Worm (Caenorhabditis elegans) whole organism, L2 larva: ENCODE measurements around the gene ifta-2.

Experiments
- F13H6.1 ChIP-seq: sonication (generic microtip); optimal IDR thresholded peaks from 2 replicates; lab custom pipeline; 2016; ENCODE audit warnings: missing genetic modification characterization, missing compliant biosample characterization
- ama-1 ChIP-seq: fragments of 150-350 bp; optimal IDR thresholded peaks from 2 replicates; lab custom pipeline; 2018; ENCODE audit warnings: inconsistent platforms
- blmp-1 ChIP-seq: sonication (generic microtip); optimal IDR thresholded peaks from 2 replicates; lab custom pipeline; 2017; ENCODE audit warnings: missing genetic modification characterization, mild to moderate bottlenecking, missing compliant biosample characterization, antibody characterized with exemption, moderate library complexity; ENCODE audit not compliant: insufficient read depth
- ceh-82 ChIP-seq: fragments of 150-350 bp; optimal IDR thresholded peaks from 2 replicates; lab custom pipeline; 2014; ENCODE audit warnings: missing biosample characterization, missing genetic modification characterization
- dmd-4 ChIP-seq: sonication (generic microtip); optimal IDR thresholded peaks from 2 replicates; lab custom pipeline; 2017; ENCODE audit warnings: missing biosample characterization, missing genetic modification characterization
- egl-27 ChIP-seq: sonication (generic microtip); optimal IDR thresholded peaks from 3 replicates; lab custom pipeline; 2017; ENCODE audit warnings: missing biosample characterization, missing genetic modification reagents, missing genetic modification characterization
- lin-39 ChIP-seq: fragments of 150-350 bp; optimal IDR thresholded peaks from 2 replicates; lab custom pipeline; 2014; ENCODE audit warnings: missing biosample characterization, missing genetic modification reagents, missing genetic modification characterization
- lsy-2 ChIP-seq, 2 experiments: fragments of 150-350 bp in 1 of 2; sonication (generic microtip) in 1 of 2; optimal IDR thresholded peaks; 2 replicates each; lab custom pipeline; 2014 to 2017; ENCODE audit warnings: missing biosample characterization in 2 of 2, missing genetic modification characterization in 2 of 2
- nhr-21 ChIP-seq: fragments of 150-350 bp; optimal IDR thresholded peaks from 2 replicates; lab custom pipeline; 2014; ENCODE audit warnings: missing biosample characterization, missing genetic modification characterization
- nhr-77 ChIP-seq: fragments of 150-350 bp; optimal IDR thresholded peaks from 2 replicates; lab custom pipeline; 2014; ENCODE audit warnings: missing biosample characterization, missing genetic modification characterization
- unc-62 ChIP-seq: fragments of 150-350 bp; optimal IDR thresholded peaks from 2 replicates; lab custom pipeline; 2014; ENCODE audit warnings: missing biosample characterization, missing genetic modification reagents, missing genetic modification characterization
- ztf-1 ChIP-seq: fragments of 200-800 bp; sonication (Bioruptor generic); conservative IDR thresholded peaks from 2 replicates; pipeline ENCODE4 v1.3.6; 2022; ENCODE audit warnings: missing genetic modification characterization, missing compliant biosample characterization
- ztf-11 ChIP-seq: sonication (generic microtip); optimal IDR thresholded peaks from 2 replicates; lab custom pipeline; 2017; ENCODE audit warnings: missing biosample characterization, missing genetic modification characterization
- ztf-4 ChIP-seq: fragments of 150-350 bp; optimal IDR thresholded peaks from 2 replicates; lab custom pipeline; 2014; ENCODE audit warnings: missing biosample characterization, missing genetic modification characterization

ce11 chrIV:17258824-17259223 lies 43.0 kb downstream of the ifta-2 start:
- TF ChIP-seq ceh-82 (tag; lab: Kevin White, UChicago) = no peak
- TF ChIP-seq dmd-4 (tag; lab: Kevin White, UChicago) = no peak
- TF ChIP-seq ama-1 (lab: Kevin White, UChicago) = no peak
- TF ChIP-seq unc-62 = no peak
- TF ChIP-seq egl-27 (tag; lab: Kevin White, UChicago) = no peak
- no peak for TF ChIP-seq nhr-77 (tag; lab: Kevin White, UChicago)
- TF ChIP-seq F13H6.1 (tag; lab: Kevin White, UChicago) = no peak
- TF ChIP-seq ztf-4 (tag; lab: Kevin White, UChicago) = no peak
- no peak for TF ChIP-seq lin-39 (tag; lab: Kevin White, UChicago)
- TF ChIP-seq ztf-1 = no peak
- TF ChIP-seq lsy-2 (tag; optimal IDR thresholded peaks at IDR 0.05; lab: Kevin White, UChicago) = no peak
- no peak for TF ChIP-seq ztf-11
- TF ChIP-seq blmp-1 (tag; lab: Kevin White, UChicago) = no peak
- TF ChIP-seq nhr-21 (tag; lab: Kevin White, UChicago) = no peak
